Fruit fly (Drosophila melanogaster) whole organism, prepupa: ENCODE results near the gene Inx3.

Experiments used
- CG34406 ChIP-seq: fragments of 200-800 bp; sonication (Bioruptor generic); optimal IDR thresholded peaks from 3 replicates; lab custom pipeline; 2016; ENCODE audit warnings: missing biosample characterization, missing genetic modification characterization
- CG6808 ChIP-seq: fragments of 200-800 bp; sonication (Bioruptor generic); optimal IDR thresholded peaks from 3 replicates; lab custom pipeline; 2017; ENCODE audit warnings: missing biosample characterization, missing genetic modification characterization, mild to moderate bottlenecking, moderate library complexity, missing genetic modification reagents
- CG8319 ChIP-seq: fragments of 200-800 bp; sonication (Bioruptor generic); optimal IDR thresholded peaks from 3 replicates; lab custom pipeline; 2016; ENCODE audit warnings: missing biosample characterization, missing genetic modification characterization
- Eip93F ChIP-seq: fragments of 200-800 bp; sonication (Bioruptor generic); optimal IDR thresholded peaks from 2 replicates; lab custom pipeline; 2016; ENCODE audit warnings: missing biosample characterization, mild to moderate bottlenecking, missing genetic modification characterization
- Gug ChIP-seq: fragments of 200-800 bp; sonication (Bioruptor generic); IDR thresholded peaks from 2 replicates; pipeline ENCODE4 v1.3.6; 2022; ENCODE audit warnings: missing biosample characterization, missing genetic modification characterization
- OdsH ChIP-seq: fragments of 200-800 bp; sonication (Bioruptor generic); optimal IDR thresholded peaks from 3 replicates; lab custom pipeline; 2016; ENCODE audit warnings: missing biosample characterization, missing genetic modification characterization
- dsx ChIP-seq: fragments of 200-800 bp; optimal IDR thresholded peaks from 3 replicates; lab custom pipeline; 2019; ENCODE audit warnings: missing biosample characterization, mild to moderate bottlenecking, missing genetic modification characterization, moderate library complexity; ENCODE audit not compliant: poor library complexity, severe bottlenecking
- fd59A ChIP-seq: fragments of 200-800 bp; sonication (Bioruptor generic); optimal IDR thresholded peaks from 2 replicates; lab custom pipeline; 2017; ENCODE audit warnings: missing biosample characterization, mild to moderate bottlenecking, missing genetic modification characterization, missing genetic modification reagents

- TF ChIP-seq Eip93F (GFP tag; lab: Kevin White, UChicago): no peak
- no peak for TF ChIP-seq CG8319
- TF ChIP-seq Gug (GFP tag; lab: Robert Waterston, UW): no peak
- no peak for TF ChIP-seq CG6808 (GFP tag; lab: Kevin White, UChicago)
- TF ChIP-seq CG34406 (GFP tag; lab: Kevin White, UChicago): no peak
- TF ChIP-seq dsx (GFP tag; lab: Kevin White, UChicago): no peak
- TF ChIP-seq fd59A (GFP tag; lab: Kevin White, UChicago): no peak
- no peak for TF ChIP-seq OdsH (GFP tag; lab: Kevin White, UChicago)
These were observed 24.1 kb upstream of the Inx3 start, which contains the start of gene Nepl21 for dm6 chr3R:28883434-28883833.
